Fruit fly (Drosophila melanogaster): Measurements from ENCODE around the gene Cbp80.

Cbp80 gene

dm6 chrX:4635856-4636486 is 13.8 kb upstream of the Cbp80 start, which contains the start of the genes Alms1a and pon (continued):
- TF ChIP-seq pnt (GFP tag; optimal IDR thresholded peaks at IDR 0.05), result no peak
- no peak for TF ChIP-seq CG5245 (GFP tag; optimal IDR thresholded peaks at IDR 0.05)
- peak; percentile 23 for TF ChIP-seq Med (GFP tag)
- peak; percentile 94 for TF ChIP-seq bbx (GFP tag; IDR thresholded peaks at IDR 0.05; ENCODE audit: partially characterized antibody)
- TF ChIP-seq Eip74EF (GFP tag; optimal IDR thresholded peaks at IDR 0.05), result no peak
- no peak for TF ChIP-seq prd (optimal IDR thresholded peaks at IDR 0.05)
- no peak for TF ChIP-seq prd (GFP tag; IDR thresholded peaks at IDR 0.05)
- TF ChIP-seq CG18262 (tag; optimal IDR thresholded peaks at IDR 0.05), result no peak
- TF ChIP-seq yki (optimal IDR thresholded peaks at IDR 0.05), result no peak
- no peak for TF ChIP-seq MTF-1 (GFP tag; optimal IDR thresholded peaks at IDR 0.05; ENCODE audit: borderline replicate concordance)
- no peak for TF ChIP-seq CG9817 (tag; optimal IDR thresholded peaks at IDR 0.05)
- no peak for TF ChIP-seq Bteb2 (GFP tag; optimal IDR thresholded peaks at IDR 0.05)
- no peak for TF ChIP-seq oc (tag; optimal IDR thresholded peaks at IDR 0.05)
- TF ChIP-seq CG17186 (GFP tag; optimal IDR thresholded peaks at IDR 0.05), result no peak
- no peak for TF ChIP-seq CG1024 (GFP tag; IDR thresholded peaks at IDR 0.05)
- no peak for TF ChIP-seq dpn (GFP tag; optimal IDR thresholded peaks at IDR 0.05)
- TF ChIP-seq chif (GFP tag; optimal IDR thresholded peaks at IDR 0.05), result no peak
- no peak for TF ChIP-seq Hsf (GFP tag; optimal IDR thresholded peaks at IDR 0.05)
- TF ChIP-seq jumu (GFP tag; optimal IDR thresholded peaks at IDR 0.05), result no peak
- no peak for TF ChIP-seq peb (GFP tag; IDR thresholded peaks at IDR 0.05)
- TF ChIP-seq ssp (GFP tag; IDR thresholded peaks at IDR 0.05), result no peak
- TF ChIP-seq CG8765 (GFP tag; IDR thresholded peaks at IDR 0.05), result no peak
- peak; percentile 96 for TF ChIP-seq CG7963 (GFP tag; IDR thresholded peaks at IDR 0.05; ENCODE audit: partially characterized antibody)
- TF ChIP-seq CG4282 (GFP tag; optimal IDR thresholded peaks at IDR 0.05), result no peak
- no peak for TF ChIP-seq CG31388 (GFP tag; optimal IDR thresholded peaks at IDR 0.05)
- TF ChIP-seq CG34422 (GFP tag; IDR thresholded peaks at IDR 0.05), result no peak
- no peak for TF ChIP-seq ems (GFP tag; optimal IDR thresholded peaks at IDR 0.05)
- TF ChIP-seq br (optimal IDR thresholded peaks at IDR 0.05), result no peak
- TF ChIP-seq ase (GFP tag; IDR thresholded peaks at IDR 0.05), result no peak
- TF ChIP-seq Sox100B (GFP tag; optimal IDR thresholded peaks at IDR 0.05), result no peak
- peak; percentile 37 for TF ChIP-seq CG14710 (tag; optimal IDR thresholded peaks at IDR 0.05)
- TF ChIP-seq hb (GFP tag; IDR thresholded peaks at IDR 0.05; ENCODE audit: partially characterized antibody), result peak; percentile 94
- TF ChIP-seq CG4730 (GFP tag; IDR thresholded peaks at IDR 0.05), result no peak
- TF ChIP-seq caup (GFP tag; optimal IDR thresholded peaks at IDR 0.05; ENCODE audit: severe bottlenecking), result no peak
- no peak for TF ChIP-seq ewg (GFP tag; optimal IDR thresholded peaks at IDR 0.05)
- TF ChIP-seq lab (GFP tag; optimal IDR thresholded peaks at IDR 0.05), result no peak
- no peak for TF ChIP-seq Elba2 (GFP tag; optimal IDR thresholded peaks at IDR 0.05)
- TF ChIP-seq CG12659 (GFP tag; optimal IDR thresholded peaks at IDR 0.05), result no peak
- no peak for TF ChIP-seq CG13775 (GFP tag; optimal IDR thresholded peaks at IDR 0.05)
- no peak for TF ChIP-seq CG13296 (GFP tag; optimal IDR thresholded peaks at IDR 0.05)
- TF ChIP-seq Six4 (GFP tag; optimal IDR thresholded peaks at IDR 0.05), result no peak
- TF ChIP-seq da (GFP tag; optimal IDR thresholded peaks at IDR 0.05), result no peak
- no peak for TF ChIP-seq HmgZ (tag; optimal IDR thresholded peaks at IDR 0.05)
- peak; percentile 90 for TF ChIP-seq mld (GFP tag; IDR thresholded peaks at IDR 0.05; ENCODE audit: partially characterized antibody)
- TF ChIP-seq nom (GFP tag; optimal IDR thresholded peaks at IDR 0.05), result no peak
- no peak for TF ChIP-seq disco-r (GFP tag; optimal IDR thresholded peaks at IDR 0.05)
- TF ChIP-seq croc (GFP tag; conservative IDR thresholded peaks at IDR 0.05), result no peak
- TF ChIP-seq Xrp1 (GFP tag; IDR thresholded peaks at IDR 0.05), result no peak
- no peak for TF ChIP-seq fd64A (GFP tag; optimal IDR thresholded peaks at IDR 0.05)
- TF ChIP-seq inv (GFP tag; IDR thresholded peaks at IDR 0.05; ENCODE audit: partially characterized antibody), result peak; percentile 60
- TF ChIP-seq fd96Cb (tag; optimal IDR thresholded peaks at IDR 0.05), result no peak
